Fruit fly (Drosophila melanogaster): ENCODE data around the gene CG11590.

CG11590 gene

dm6 chrX:14213509-14214154, 13.7 kb downstream of the CG11590 start (continued):
- TF ChIP-seq ci (GFP tag; IDR thresholded peaks at IDR 0.05) (0 out of 3 replicates have a peak, but pooled peaks have one; percentile 31), pita (GFP tag; optimal IDR thresholded peaks at IDR 0.05) (no peak), cg (GFP tag; optimal IDR thresholded peaks at IDR 0.05) (peak; percentile 64), zfh2 (GFP tag; optimal IDR thresholded peaks at IDR 0.05) (peak; percentile 5), tio (GFP tag; optimal IDR thresholded peaks at IDR 0.05) (peak; percentile 32), CG9437 (GFP tag; optimal IDR thresholded peaks at IDR 0.05) (peak; percentile 35), shn (GFP tag; optimal IDR thresholded peaks at IDR 0.05) (peak; percentile 24), CG2712 (tag; optimal IDR thresholded peaks at IDR 0.05) (peak; percentile 44), CG5953 (GFP tag; IDR thresholded peaks at IDR 0.05) (no peak), nmo (GFP tag; optimal IDR thresholded peaks at IDR 0.05) (peak; percentile 35), CG12236 (GFP tag; optimal IDR thresholded peaks at IDR 0.05) (no peak), gem (tag; optimal IDR thresholded peaks at IDR 0.05) (peak; percentile 67), CG3163 (GFP tag; optimal IDR thresholded peaks at IDR 0.05) (no peak), CG10431 (GFP tag; optimal IDR thresholded peaks at IDR 0.05) (no peak), Hr78 (GFP tag; optimal IDR thresholded peaks at IDR 0.05) (peak in 1 of 2 experiments; percentile 69), Dll (GFP tag; IDR thresholded peaks at IDR 0.05; ENCODE audit: partially characterized antibody) (0 out of 4 replicates have a peak, but pooled peaks have one; percentile 23), hkb (optimal IDR thresholded peaks at IDR 0.05) (no peak), hkb (GFP tag; IDR thresholded peaks at IDR 0.05) (peak; percentile 19; the same call in 1 of the 2 replicates), CG4424 (GFP tag; optimal IDR thresholded peaks at IDR 0.05) (peak; percentile 43), dmrt11E (tag; optimal IDR thresholded peaks at IDR 0.05) (peak; percentile 7), CG5245 (GFP tag; optimal IDR thresholded peaks at IDR 0.05) (no peak), CG13424 (tag; optimal IDR thresholded peaks at IDR 0.05) (peak; percentile 51), CG12769 (tag; optimal IDR thresholded peaks at IDR 0.05) (peak; percentile 26), Nf-YC (tag; optimal IDR thresholded peaks at IDR 0.05) (peak; percentile 17), CG3065 (GFP tag; optimal IDR thresholded peaks at IDR 0.05) (no peak), CG7928 (GFP tag; optimal IDR thresholded peaks at IDR 0.05) (no peak), Lhr (GFP tag; optimal IDR thresholded peaks at IDR 0.05) (no peak), CG11695 (GFP tag; IDR thresholded peaks at IDR 0.05) (no peak), CG2202 (tag; optimal IDR thresholded peaks at IDR 0.05) (peak; percentile 18), Camta (GFP tag; optimal IDR thresholded peaks at IDR 0.05) (peak; percentile 28), CG14441 (GFP tag; IDR thresholded peaks at IDR 0.05) (peak; percentile 31; the same call in 1 of the 2 replicates), ttk (GFP tag; IDR thresholded peaks at IDR 0.05) (0 out of 2 replicates have a peak, but pooled peaks have one; percentile 18), salm (tag; optimal IDR thresholded peaks at IDR 0.05) (no peak), sd (tag; optimal IDR thresholded peaks at IDR 0.05) (no peak), CG3281 (GFP tag; optimal IDR thresholded peaks at IDR 0.05) (peak; percentile 20), CG10274 (GFP tag; optimal IDR thresholded peaks at IDR 0.05) (no peak), Hsf (GFP tag; optimal IDR thresholded peaks at IDR 0.05) (peak; percentile 18), hth (optimal IDR thresholded peaks at IDR 0.05) (no peak), ap (GFP tag; IDR thresholded peaks at IDR 0.05) (no peak), CG12299 (tag; optimal IDR thresholded peaks at IDR 0.05) (peak; percentile 38), chn (GFP tag; optimal IDR thresholded peaks at IDR 0.05) (no peak), E2f2 (GFP tag; IDR thresholded peaks at IDR 0.05) (peak; percentile 29; the same call in 1 of the 2 replicates), CG12104 (GFP tag; optimal IDR thresholded peaks at IDR 0.05) (peak; percentile 1), CG7271 (tag; optimal IDR thresholded peaks at IDR 0.05) (no peak), Ravus (GFP tag; IDR thresholded peaks at IDR 0.05) (no peak), Ptx1 (GFP tag; IDR thresholded peaks at IDR 0.05) (peak; percentile 32; the same call in 1 of the 2 replicates), Sox100B (GFP tag; optimal IDR thresholded peaks at IDR 0.05) (peak; percentile 36), vvl (GFP tag; IDR thresholded peaks at IDR 0.05) (peak; percentile 43; the same call in 1 of the 2 replicates), dmrt99B (tag; optimal IDR thresholded peaks at IDR 0.05) (peak; percentile 64), E2f1 (GFP tag; IDR thresholded peaks at IDR 0.05) (peak; percentile 45; the same call in 1 of the 2 replicates)

Data from whole organism, embryonic.